Worm (Caenorhabditis elegans) whole organism, L2 larva: Measurements from ENCODE around the gene atx-3.
"Not testable (repeated sequence)": the region's sequence is repeated elsewhere in the genome, so short reads cannot be mapped to it uniquely, and the experiment has no call there.

ENCODE experiments used
- R02D3.7 ChIP-seq: fragments of 150-350 bp; optimal IDR thresholded peaks from 2 replicates; lab custom pipeline; 2014; ENCODE audit warnings: missing biosample characterization, missing genetic modification characterization
- elt-1 ChIP-seq: fragments of 150-350 bp; optimal IDR thresholded peaks from 2 replicates; lab custom pipeline; 2014; ENCODE audit warnings: missing biosample characterization, missing genetic modification characterization
- lin-11 ChIP-seq: fragments of 150-350 bp; sonication (generic microtip); optimal IDR thresholded peaks from 2 replicates; lab custom pipeline; 2014; ENCODE audit warnings: missing biosample characterization, missing genetic modification characterization, inconsistent platforms, mixed read lengths
- lsy-2 ChIP-seq, 2 experiments: fragments of 150-350 bp in 1 of 2; sonication (generic microtip) in 1 of 2; optimal IDR thresholded peaks; 2 replicates each; lab custom pipeline; 2014 to 2017; ENCODE audit warnings: missing biosample characterization in 2 of 2, missing genetic modification characterization in 2 of 2
- mdl-1 ChIP-seq, 2 experiments: fragments of 150-350 bp in 1 of 2; sonication (generic microtip) in 1 of 2; optimal IDR thresholded peaks; 2 replicates each; lab custom pipeline; 2017; ENCODE audit warnings: missing biosample characterization in 2 of 2, missing genetic modification characterization in 2 of 2
- nhr-237 ChIP-seq: fragments of 150-350 bp; optimal IDR thresholded peaks from 2 replicates; lab custom pipeline; 2014; ENCODE audit warnings: missing biosample characterization, missing genetic modification characterization
- nhr-77 ChIP-seq: fragments of 150-350 bp; optimal IDR thresholded peaks from 2 replicates; lab custom pipeline; 2014; ENCODE audit warnings: missing biosample characterization, missing genetic modification characterization
- skn-1 ChIP-seq: sonication (generic microtip); optimal IDR thresholded peaks from 2 replicates; lab custom pipeline; 2017; ENCODE audit warnings: missing biosample characterization, missing genetic modification characterization
- unc-55 ChIP-seq: fragments of 150-350 bp; sonication (generic microtip); optimal IDR thresholded peaks from 3 replicates; lab custom pipeline; 2014; ENCODE audit warnings: missing biosample characterization, missing genetic modification reagents, missing genetic modification characterization
- ztf-4 ChIP-seq: fragments of 150-350 bp; optimal IDR thresholded peaks from 2 replicates; lab custom pipeline; 2014; ENCODE audit warnings: missing biosample characterization, missing genetic modification characterization

DNA sequence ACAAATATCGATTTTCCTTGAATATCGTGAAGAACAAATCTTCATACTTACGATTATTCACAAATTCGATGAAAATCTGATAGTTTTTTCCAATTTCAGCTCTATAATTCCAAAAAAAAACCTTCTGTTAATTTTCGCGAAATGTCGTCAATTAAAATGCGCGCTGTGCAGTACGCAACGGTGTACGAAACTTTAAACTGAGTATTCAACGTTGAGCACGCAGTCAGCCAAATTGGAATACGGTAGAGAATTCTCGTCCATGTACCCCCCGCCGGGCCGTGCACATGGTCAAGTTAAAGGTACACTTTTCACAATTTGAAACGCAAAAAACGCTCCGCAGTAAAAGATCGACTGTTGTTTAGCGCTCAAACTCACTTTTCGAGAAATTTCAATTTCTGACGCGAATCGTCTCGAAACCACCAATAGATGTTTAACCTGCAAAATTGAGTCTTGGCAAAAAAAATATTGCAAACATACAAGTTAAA lies 13.0 kb upstream of the atx-3 start, which contains the start of gene F28F8.7:
- TF ChIP-seq nhr-77 (tag; lab: Kevin White, UChicago); lin-11 (tag; lab: Kevin White, UChicago); nhr-237 (tag; lab: Kevin White, UChicago); R02D3.7 (tag; lab: Kevin White, UChicago); skn-1 (tag; lab: Kevin White, UChicago); elt-1 (tag; lab: Kevin White, UChicago); ztf-4 (tag; lab: Kevin White, UChicago); mdl-1 (tag; optimal IDR thresholded peaks at IDR 0.05; lab: Kevin White, UChicago): not testable (repeated sequence)
- peak; percentile 65 to 95 for TF ChIP-seq lsy-2 (tag; optimal IDR thresholded peaks at IDR 0.05; lab: Kevin White, UChicago)
- peak; percentile 65 for TF ChIP-seq unc-55
